Fruit fly (Drosophila melanogaster): ENCODE data around the gene CG4325.
A peak's percentile ranks its signal among the peaks of the same experiment; 100 is the strongest.

Gene CG4325

dm6 chrX:2009453-2010009 lies 34.1 kb downstream of the CG4325 start (continued):
- TF ChIP-seq CG13894 (tag; optimal IDR thresholded peaks at IDR 0.05) (no peak), CG6854 (GFP tag; optimal IDR thresholded peaks at IDR 0.05) (peak; percentile 54), exex (tag; optimal IDR thresholded peaks at IDR 0.05) (peak; percentile 17), CG11723 (GFP tag; optimal IDR thresholded peaks at IDR 0.05) (peak; percentile 66), CG17328 (GFP tag; IDR thresholded peaks at IDR 0.05) (peak; percentile 36; the same call in 1 of the 2 replicates), CG2678 (tag; optimal IDR thresholded peaks at IDR 0.05) (peak; percentile 85), gro (GFP tag; optimal IDR thresholded peaks at IDR 0.05) (peak; percentile 80), nmo (GFP tag; optimal IDR thresholded peaks at IDR 0.05) (peak; percentile 87), CG14965 (GFP tag; optimal IDR thresholded peaks at IDR 0.05; ENCODE audit: borderline replicate concordance) (no peak), tio (GFP tag; optimal IDR thresholded peaks at IDR 0.05) (peak; percentile 87), CG8089 (GFP tag; optimal IDR thresholded peaks at IDR 0.05) (peak; percentile 69), ara (GFP tag; IDR thresholded peaks at IDR 0.05) (peak; percentile 63), Optix (GFP tag; IDR thresholded peaks at IDR 0.05) (no peak; the same call in 2 of the 3 replicates), CG17186 (GFP tag; optimal IDR thresholded peaks at IDR 0.05) (peak; percentile 6), phol (tag; optimal IDR thresholded peaks at IDR 0.05) (peak; percentile 47), CG2202 (tag; optimal IDR thresholded peaks at IDR 0.05) (peak; percentile 5), vfl (GFP tag; optimal IDR thresholded peaks at IDR 0.05) (peak; percentile 59), MTF-1 (GFP tag; optimal IDR thresholded peaks at IDR 0.05; ENCODE audit: borderline replicate concordance) (no peak), br (optimal IDR thresholded peaks at IDR 0.05) (no peak), CG4404 (GFP tag; IDR thresholded peaks at IDR 0.05) (peak; percentile 44), CG10147 (GFP tag; optimal IDR thresholded peaks at IDR 0.05) (peak; percentile 59), ems (GFP tag; optimal IDR thresholded peaks at IDR 0.05) (peak; percentile 64), fd96Cb (tag; optimal IDR thresholded peaks at IDR 0.05) (peak; percentile 78), Dbx (GFP tag; IDR thresholded peaks at IDR 0.05) (peak; percentile 39; the same call in 1 of the 3 replicates), ato (GFP tag; IDR thresholded peaks at IDR 0.05; ENCODE audit: partially characterized antibody) (no peak), CG4820 (GFP tag; optimal IDR thresholded peaks at IDR 0.05) (peak; percentile 74), z (GFP tag; IDR thresholded peaks at IDR 0.05) (no peak), Side (GFP tag; optimal IDR thresholded peaks at IDR 0.05) (peak; percentile 58), CG15479 (GFP tag; optimal IDR thresholded peaks at IDR 0.05) (no peak), CG10366 (GFP tag; IDR thresholded peaks at IDR 0.05) (peak; percentile 63), gsb (GFP tag; IDR thresholded peaks at IDR 0.05) (no peak), disco-r (GFP tag; optimal IDR thresholded peaks at IDR 0.05) (peak; percentile 50), Tbp (GFP tag; optimal IDR thresholded peaks at IDR 0.05) (no peak), ind (GFP tag; optimal IDR thresholded peaks at IDR 0.05) (peak; percentile 69), amos (GFP tag; IDR thresholded peaks at IDR 0.05; ENCODE audit: partially characterized antibody) (no peak), pfk (GFP tag; optimal IDR thresholded peaks at IDR 0.05) (no peak), ap (GFP tag; IDR thresholded peaks at IDR 0.05) (no peak), CG7357 (GFP tag; IDR thresholded peaks at IDR 0.05) (0 out of 3 replicates have a peak, but pooled peaks have one; percentile 39), CG10431 (GFP tag; optimal IDR thresholded peaks at IDR 0.05) (peak; percentile 45), CG7963 (GFP tag; IDR thresholded peaks at IDR 0.05; ENCODE audit: partially characterized antibody) (no peak), CG8944 (GFP tag; optimal IDR thresholded peaks at IDR 0.05) (peak; percentile 71), CoRest (tag; optimal IDR thresholded peaks at IDR 0.05) (peak; percentile 90), kni (GFP tag; optimal IDR thresholded peaks at IDR 0.05) (no peak), Gug (GFP tag; IDR thresholded peaks at IDR 0.05) (peak; percentile 34; the same call in 2 of the 4 replicates), tup (GFP tag; optimal IDR thresholded peaks at IDR 0.05) (peak; percentile 31), Dek (tag; optimal IDR thresholded peaks at IDR 0.05) (peak; percentile 72), Bgb (GFP tag; IDR thresholded peaks at IDR 0.05; ENCODE audit: partially characterized antibody) (no peak), Ravus (GFP tag; IDR thresholded peaks at IDR 0.05) (no peak), lov (optimal IDR thresholded peaks at IDR 0.05) (no peak), lov (GFP tag; IDR thresholded peaks at IDR 0.05) (0 out of 3 replicates have a peak, but pooled peaks have one; percentile 12)
